Worm (Caenorhabditis elegans) whole organism, L1 larva: ENCODE data around the gene ZK643.2.

Source experiments
- aha-1 ChIP-seq: fragments of 150-350 bp; optimal IDR thresholded peaks from 2 replicates; lab custom pipeline; 2014; ENCODE audit warnings: missing biosample characterization, missing genetic modification characterization
- ama-1 ChIP-seq: fragments of 150-350 bp; optimal IDR thresholded peaks from 2 replicates; lab custom pipeline; 2014
- dpl-1 ChIP-seq, 3 experiments: fragments of 150-350 bp in 2 of 3; sonication (generic microtip) in 1 of 3; optimal IDR thresholded peaks; 2 replicates each; lab custom pipeline; 2014 to 2017; ENCODE audit warnings: missing biosample characterization in 3 of 3, missing genetic modification characterization in 3 of 3, missing genetic modification reagents in 3 of 3
- lin-39 ChIP-seq: fragments of 150-350 bp; optimal IDR thresholded peaks from 2 replicates; lab custom pipeline; 2014; ENCODE audit warnings: missing biosample characterization, missing genetic modification reagents, missing genetic modification characterization
- pag-3 ChIP-seq: sonication (generic microtip); optimal IDR thresholded peaks from 2 replicates; lab custom pipeline; 2017; ENCODE audit warnings: missing genetic modification characterization, mild to moderate bottlenecking, missing compliant biosample characterization, antibody characterized with exemption, borderline replicate concordance; ENCODE audit not compliant: insufficient read depth
- tlp-1 ChIP-seq: fragments of 150-350 bp; optimal IDR thresholded peaks from 2 replicates; lab custom pipeline; 2014; ENCODE audit warnings: missing biosample characterization, missing genetic modification characterization
- zip-4 ChIP-seq: fragments of 200-800 bp; sonication (Bioruptor generic); optimal IDR thresholded peaks from 2 replicates; lab custom pipeline; 2018; ENCODE audit warnings: mild to moderate bottlenecking, missing genetic modification characterization, moderate library complexity, missing compliant biosample characterization

DNA sequence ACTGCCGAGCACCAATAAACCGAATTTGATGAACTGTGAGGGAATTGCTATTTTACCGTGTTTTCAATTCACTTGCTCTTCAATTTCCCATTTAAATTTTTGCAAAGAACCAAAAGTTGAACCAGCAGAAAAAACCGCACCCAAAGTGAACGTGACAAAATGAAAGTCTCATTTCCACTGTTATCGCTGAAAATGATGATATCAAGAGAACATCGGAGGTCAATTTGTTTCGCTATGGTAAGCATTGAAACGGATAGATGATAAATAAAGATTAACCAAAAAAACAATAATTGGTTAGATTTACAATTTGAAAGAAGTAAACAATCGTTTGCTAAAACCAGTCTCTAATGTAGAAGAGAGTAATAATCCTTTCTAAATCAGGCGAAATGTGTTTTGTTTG lies 30.8 kb upstream of the ZK643.2 start:
- TF ChIP-seq ama-1 (lab: Kevin White, UChicago) (no peak), zip-4 (GFP tag; lab: Kevin White, UChicago) (no peak), aha-1 (no peak), dpl-1 (GFP tag; optimal IDR thresholded peaks at IDR 0.05; lab: Kevin White, UChicago) (no peak), tlp-1 (tag; lab: Kevin White, UChicago) (no peak), pag-3 (tag; lab: Kevin White, UChicago) (no peak), lin-39 (tag; lab: Kevin White, UChicago) (no peak)
